Fruit fly (Drosophila melanogaster) whole organism, embryonic: ENCODE data around the gene CG42271.

ENCODE experiments used
- Adf1 ChIP-seq: fragments of 200-800 bp; sonication (Bioruptor generic); IDR thresholded peaks from 2 replicates; pipeline ENCODE4 v1.3.6; 2022; ENCODE audit warnings: missing biosample characterization, missing genetic modification characterization
- B-H2 ChIP-seq: fragments of 200-800 bp; sonication (Bioruptor generic); optimal IDR thresholded peaks from 2 replicates; lab custom pipeline; 2018; ENCODE audit warnings: missing biosample characterization, mild to moderate bottlenecking, missing genetic modification characterization
- CG10267 ChIP-seq: fragments of 200-800 bp; sonication (Bioruptor generic); optimal IDR thresholded peaks from 2 replicates; lab custom pipeline; 2018; ENCODE audit warnings: missing biosample characterization, mild to moderate bottlenecking, missing genetic modification characterization, moderate library complexity
- CG10274 ChIP-seq: fragments of 200-800 bp; sonication (Bioruptor generic); optimal IDR thresholded peaks from 3 replicates; lab custom pipeline; 2017; ENCODE audit warnings: missing biosample characterization, mild to moderate bottlenecking, missing genetic modification characterization
- CG10462 ChIP-seq: fragments of 200-800 bp; sonication (Bioruptor generic); optimal IDR thresholded peaks from 2 replicates; lab custom pipeline; 2016; ENCODE audit warnings: missing biosample characterization, missing genetic modification characterization
- CG11723 ChIP-seq: fragments of 200-800 bp; sonication (Bioruptor generic); optimal IDR thresholded peaks from 2 replicates; lab custom pipeline; 2017; ENCODE audit warnings: missing biosample characterization, mild to moderate bottlenecking, missing genetic modification characterization
- CG12219 ChIP-seq: fragments of 200-800 bp; sonication (Bioruptor generic); optimal IDR thresholded peaks from 3 replicates; lab custom pipeline; 2018; ENCODE audit warnings: missing biosample characterization, mild to moderate bottlenecking, missing genetic modification characterization
- CG12299 ChIP-seq: fragments of 200-800 bp; sonication (Bioruptor generic); optimal IDR thresholded peaks from 2 replicates; lab custom pipeline; 2018; ENCODE audit warnings: missing biosample characterization, mild to moderate bottlenecking, missing genetic modification characterization
- CG15601 ChIP-seq: fragments of 200-800 bp; sonication (Bioruptor generic); optimal IDR thresholded peaks from 3 replicates; lab custom pipeline; 2019; ENCODE audit warnings: missing biosample characterization, mild to moderate bottlenecking, missing genetic modification characterization, moderate library complexity
- CG17186 ChIP-seq: fragments of 200-800 bp; sonication (Bioruptor generic); optimal IDR thresholded peaks from 3 replicates; lab custom pipeline; 2017; ENCODE audit warnings: missing biosample characterization, missing genetic modification reagents, missing genetic modification characterization
- CG1792 ChIP-seq: fragments of 200-800 bp; sonication (Bioruptor generic); optimal IDR thresholded peaks from 2 replicates; lab custom pipeline; 2016; ENCODE audit warnings: missing biosample characterization, missing genetic modification characterization
- CG18764 ChIP-seq: fragments of 200-800 bp; sonication (Bioruptor generic); optimal IDR thresholded peaks from 3 replicates; lab custom pipeline; 2016; ENCODE audit warnings: missing biosample characterization, missing genetic modification characterization
- CG2116 ChIP-seq: fragments of 200-800 bp; sonication (Bioruptor generic); optimal IDR thresholded peaks from 3 replicates; lab custom pipeline; 2018; ENCODE audit warnings: missing biosample characterization, mild to moderate bottlenecking, missing genetic modification characterization
- CG30403 ChIP-seq: fragments of 200-800 bp; sonication (Bioruptor generic); optimal IDR thresholded peaks from 3 replicates; lab custom pipeline; 2016; ENCODE audit warnings: missing biosample characterization, missing genetic modification characterization
- CG5245 ChIP-seq: fragments of 200-800 bp; sonication (Bioruptor generic); optimal IDR thresholded peaks from 3 replicates; lab custom pipeline; 2016; ENCODE audit warnings: missing biosample characterization, missing genetic modification characterization
- CG6689 ChIP-seq: fragments of 200-800 bp; sonication (Bioruptor generic); IDR thresholded peaks from 2 replicates; pipeline ENCODE4 v1.3.6; 2022; ENCODE audit warnings: missing biosample characterization, missing genetic modification characterization
- CG6854 ChIP-seq: fragments of 200-800 bp; sonication (Bioruptor generic); optimal IDR thresholded peaks from 3 replicates; lab custom pipeline; 2017; ENCODE audit warnings: missing biosample characterization, mild to moderate bottlenecking, missing genetic modification characterization
- CG7928 ChIP-seq: fragments of 200-800 bp; sonication (Bioruptor generic); optimal IDR thresholded peaks from 2 replicates; lab custom pipeline; 2017; ENCODE audit warnings: missing biosample characterization, mild to moderate bottlenecking, missing genetic modification characterization
- CG9215 ChIP-seq: fragments of 200-800 bp; sonication (Bioruptor generic); IDR thresholded peaks from 2 replicates; pipeline ENCODE4 v1.3.6; 2022; ENCODE audit warnings: missing biosample characterization, missing genetic modification characterization
- CG9437 ChIP-seq: fragments of 200-800 bp; sonication (Bioruptor generic); optimal IDR thresholded peaks from 2 replicates; lab custom pipeline; 2018; ENCODE audit warnings: missing biosample characterization, mild to moderate bottlenecking, missing genetic modification characterization
- CG9797 ChIP-seq: fragments of 200-800 bp; sonication (Bioruptor generic); optimal IDR thresholded peaks from 3 replicates; lab custom pipeline; 2018; ENCODE audit warnings: missing biosample characterization, mild to moderate bottlenecking, missing genetic modification characterization
- D ChIP-seq, 2 experiments: fragments of 200-800 bp in 1 of 2; fragments of >200 bp in 1 of 2; sonication (Bioruptor generic) in 1 of 2; optimal IDR thresholded peaks; 2 replicates in 1 of 2; 3 replicates in 1 of 2; lab custom pipeline; 2017; ENCODE audit warnings: mild to moderate bottlenecking in 1 of 2, missing biosample characterization in 1 of 2, missing genetic modification characterization in 1 of 2, missing genetic modification reagents in 1 of 2
- E2f1 ChIP-seq: fragments of 200-800 bp; sonication (Bioruptor generic); IDR thresholded peaks from 2 replicates; pipeline ENCODE4 v1.3.6; 2022; ENCODE audit warnings: missing biosample characterization, missing genetic modification characterization
- ERR ChIP-seq: fragments of 200-800 bp; sonication (Bioruptor generic); optimal IDR thresholded peaks from 2 replicates; lab custom pipeline; 2016; ENCODE audit warnings: missing biosample characterization, missing genetic modification characterization
- Ets97D ChIP-seq: fragments of 200-800 bp; sonication (Bioruptor generic); optimal IDR thresholded peaks from 3 replicates; lab custom pipeline; 2016; ENCODE audit warnings: missing biosample characterization, missing genetic modification characterization
- Hand ChIP-seq: fragments of 200-800 bp; sonication (Bioruptor generic); optimal IDR thresholded peaks from 2 replicates; lab custom pipeline; 2017; ENCODE audit warnings: mild to moderate bottlenecking, missing biosample characterization, missing genetic modification reagents, missing genetic modification characterization
- Kr ChIP-seq: fragments of 200-800 bp; sonication (Bioruptor generic); optimal IDR thresholded peaks from 2 replicates; lab custom pipeline; 2017; ENCODE audit warnings: missing biosample characterization, mild to moderate bottlenecking, missing genetic modification characterization
- Mad ChIP-seq: fragments of 200-800 bp; sonication (Bioruptor generic); optimal IDR thresholded peaks from 2 replicates; lab custom pipeline; 2016; ENCODE audit warnings: missing biosample characterization, missing genetic modification characterization
- NK7.1 ChIP-seq: fragments of 200-800 bp; sonication (Bioruptor generic); optimal IDR thresholded peaks from 3 replicates; lab custom pipeline; 2016; ENCODE audit warnings: missing biosample characterization, missing genetic modification characterization
- Neu2 ChIP-seq: fragments of 200-800 bp; sonication (Bioruptor generic); optimal IDR thresholded peaks from 3 replicates; lab custom pipeline; 2016; ENCODE audit warnings: missing biosample characterization, missing genetic modification characterization, borderline replicate concordance
- Nf-YC ChIP-seq: fragments of 200-800 bp; optimal IDR thresholded peaks from 3 replicates; lab custom pipeline; 2019; ENCODE audit warnings: missing biosample characterization, mild to moderate bottlenecking, missing genetic modification characterization, moderate library complexity
- Rfx ChIP-seq: fragments of 200-800 bp; sonication (Bioruptor generic); IDR thresholded peaks from 2 replicates; pipeline ENCODE4 v1.3.6; 2022; ENCODE audit warnings: missing biosample characterization, missing genetic modification characterization
- Rx ChIP-seq: fragments of 200-800 bp; sonication (Bioruptor generic); IDR thresholded peaks from 2 replicates; pipeline ENCODE4 v1.3.6; 2022; ENCODE audit warnings: missing biosample characterization, missing genetic modification characterization
- Ssrp ChIP-seq: fragments of 200-800 bp; sonication (Bioruptor generic); optimal IDR thresholded peaks from 2 replicates; lab custom pipeline; 2018; ENCODE audit warnings: missing biosample characterization, mild to moderate bottlenecking, missing genetic modification characterization, moderate library complexity
- Trl ChIP-seq, 3 experiments: fragments of >200 bp in 2 of 3; fragments of 200-800 bp in 1 of 3; sonication (Bioruptor generic) in 1 of 3; optimal IDR thresholded peaks; 2 replicates in 1 of 3; 3 replicates in 2 of 3; lab custom pipeline; 2016 to 2017; ENCODE audit warnings: missing biosample characterization in 1 of 3, missing genetic modification characterization in 1 of 3
- ara ChIP-seq: fragments of 200-800 bp; sonication (Bioruptor generic); IDR thresholded peaks from 2 replicates; pipeline ENCODE4 v1.3.6; 2022; ENCODE audit warnings: missing biosample characterization, missing genetic modification characterization
- br ChIP-seq: fragments of >200 bp; optimal IDR thresholded peaks from 2 replicates; lab custom pipeline; 2017
- dmrt99B ChIP-seq: fragments of 200-800 bp; sonication (Bioruptor generic); optimal IDR thresholded peaks from 2 replicates; lab custom pipeline; 2018; ENCODE audit warnings: missing biosample characterization, mild to moderate bottlenecking, missing genetic modification characterization, moderate library complexity
- gcm2 ChIP-seq: fragments of 200-800 bp; sonication (Bioruptor generic); optimal IDR thresholded peaks from 2 replicates; lab custom pipeline; 2016; ENCODE audit warnings: missing biosample characterization, missing genetic modification characterization
- gfzf ChIP-seq: fragments of 200-800 bp; sonication (Bioruptor generic); optimal IDR thresholded peaks from 2 replicates; lab custom pipeline; 2016; ENCODE audit warnings: missing biosample characterization, mild to moderate bottlenecking, missing genetic modification characterization, moderate library complexity
- gro ChIP-seq: fragments of 200-800 bp; sonication (Bioruptor generic); optimal IDR thresholded peaks from 2 replicates; lab custom pipeline; 2016; ENCODE audit warnings: missing biosample characterization, missing genetic modification characterization
- lbe ChIP-seq: fragments of 200-800 bp; sonication (Bioruptor generic); optimal IDR thresholded peaks from 2 replicates; lab custom pipeline; 2016; ENCODE audit warnings: missing biosample characterization, mild to moderate bottlenecking, missing genetic modification characterization
- nau ChIP-seq: fragments of 200-800 bp; sonication (Bioruptor generic); optimal IDR thresholded peaks from 3 replicates; lab custom pipeline; 2017; ENCODE audit warnings: missing biosample characterization, mild to moderate bottlenecking, missing genetic modification characterization, missing genetic modification reagents
- pum ChIP-seq: fragments of 200-800 bp; sonication (Bioruptor generic); optimal IDR thresholded peaks from 2 replicates; lab custom pipeline; 2016; ENCODE audit warnings: missing biosample characterization, missing genetic modification characterization
- sisA ChIP-seq: fragments of 200-800 bp; sonication (Bioruptor generic); IDR thresholded peaks from 2 replicates; pipeline ENCODE4 v1.3.6; 2022; ENCODE audit warnings: missing biosample characterization, missing genetic modification characterization
- so ChIP-seq: fragments of 200-800 bp; sonication (Bioruptor generic); IDR thresholded peaks from 3 replicates; pipeline ENCODE4 v1.3.6; 2022; ENCODE audit warnings: missing biosample characterization, missing genetic modification characterization
- stc ChIP-seq: fragments of 200-800 bp; sonication (Bioruptor generic); IDR thresholded peaks from 2 replicates; pipeline ENCODE4 v1.3.6; 2022; ENCODE audit warnings: missing biosample characterization, missing genetic modification characterization
- ttk ChIP-seq: fragments of 200-800 bp; sonication (Bioruptor generic); IDR thresholded peaks from 2 replicates; pipeline ENCODE4 v2.1.2; 2022; ENCODE audit warnings: missing biosample characterization, missing genetic modification characterization
- unc-4 ChIP-seq: fragments of 200-800 bp; sonication (Bioruptor generic); IDR thresholded peaks from 2 replicates; pipeline ENCODE4 v1.3.6; 2022; ENCODE audit warnings: missing biosample characterization, missing genetic modification characterization; ENCODE audit not compliant: partially characterized antibody
- zf30C ChIP-seq: fragments of 200-800 bp; sonication (Bioruptor generic); optimal IDR thresholded peaks from 3 replicates; lab custom pipeline; 2018; ENCODE audit warnings: missing biosample characterization, mild to moderate bottlenecking, missing genetic modification characterization

The CG42271 gene

DNA sequence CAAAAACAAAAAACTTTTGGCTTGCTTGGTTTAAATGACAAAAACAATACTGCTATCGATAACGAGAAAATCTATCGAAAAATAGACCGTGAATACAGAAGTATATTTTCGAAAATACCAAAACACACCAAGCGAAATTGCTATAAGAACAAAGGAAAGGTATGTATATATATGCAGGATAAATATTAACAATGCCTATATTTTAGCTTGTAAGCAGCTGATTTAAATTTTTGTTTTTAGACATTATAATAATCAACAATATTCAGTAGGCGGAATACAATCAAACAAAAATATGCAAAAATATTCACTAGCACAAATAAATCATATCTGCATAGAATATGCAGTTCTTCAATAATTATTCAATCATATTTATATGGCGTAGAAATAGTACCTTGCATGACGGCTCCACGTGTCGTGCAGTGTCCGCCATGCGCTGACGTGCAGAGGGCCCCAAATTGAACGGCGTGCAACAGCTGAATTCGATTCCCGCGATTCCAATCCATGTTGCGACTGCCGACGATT, 4.1 kb upstream of the CG42271 start, which contains the start of the genes Fbxl4 and Dus2 (continued):
- peak; percentile 36 for TF ChIP-seq gfzf (GFP tag; lab: Kevin White, UChicago)
- peak; percentile 48 for TF ChIP-seq Adf1 (GFP tag; lab: Robert Waterston, UW)
- peak; percentile 91 for TF ChIP-seq ttk (GFP tag; lab: Robert Waterston, UW)
- peak; percentile 92 for TF ChIP-seq Ssrp
- peak; percentile 61 for TF ChIP-seq CG7928 (GFP tag; lab: Kevin White, UChicago)
- peak; percentile 87 for TF ChIP-seq stc (GFP tag; lab: Robert Waterston, UW)
- peak; percentile 83 for TF ChIP-seq CG12219 (GFP tag; lab: Kevin White, UChicago)
- no peak for TF ChIP-seq Trl (optimal IDR thresholded peaks at IDR 0.05; lab: Kevin White, UChicago)
- TF ChIP-seq Trl (GFP tag; optimal IDR thresholded peaks at IDR 0.05; lab: Kevin White, UChicago), result peak; percentile 94
- TF ChIP-seq Mad (GFP tag; lab: Kevin White, UChicago), result peak; percentile 90
- peak; percentile 96 for TF ChIP-seq Rfx (GFP tag; lab: Robert Waterston, UW)
- no peak for TF ChIP-seq br (lab: Kevin White, UChicago)
- peak; percentile 54 for TF ChIP-seq ERR (GFP tag; lab: Kevin White, UChicago)
- TF ChIP-seq sisA (GFP tag; lab: Robert Waterston, UW), result peak; percentile 94
- TF ChIP-seq lbe, result peak; percentile 62
- peak; percentile 84 for TF ChIP-seq CG9215
- TF ChIP-seq Kr (GFP tag; lab: Kevin White, UChicago), result no peak
- TF ChIP-seq Nf-YC, result peak; percentile 80
- peak; percentile 91 for TF ChIP-seq E2f1 (GFP tag; lab: Robert Waterston, UW)
- peak; percentile 83 for TF ChIP-seq NK7.1
- TF ChIP-seq CG5245 (GFP tag; lab: Kevin White, UChicago), result peak; percentile 91
- peak; percentile 99 for TF ChIP-seq CG1792 (GFP tag; lab: Kevin White, UChicago)
- TF ChIP-seq CG6854 (GFP tag; lab: Kevin White, UChicago), result peak; percentile 74
- TF ChIP-seq gro, result peak; percentile 91
- TF ChIP-seq CG30403, result peak; percentile 97
- peak; percentile 77 for TF ChIP-seq CG10274 (GFP tag; lab: Kevin White, UChicago)
- no peak for TF ChIP-seq D (optimal IDR thresholded peaks at IDR 0.05; lab: Kevin White, UChicago)
- TF ChIP-seq D (GFP tag; optimal IDR thresholded peaks at IDR 0.05; lab: Kevin White, UChicago), result peak; percentile 87
- peak; percentile 85 for TF ChIP-seq CG10267 (tag; lab: Kevin White, UChicago)
- peak; percentile 80 for TF ChIP-seq CG2116 (GFP tag; lab: Kevin White, UChicago)
- peak; percentile 97 for TF ChIP-seq CG18764
- TF ChIP-seq CG9797, result peak; percentile 36
- peak; percentile 66 for TF ChIP-seq Hand (GFP tag; lab: Kevin White, UChicago)
- TF ChIP-seq CG12299 (tag; lab: Kevin White, UChicago), result peak; percentile 76
- TF ChIP-seq pum (GFP tag; lab: Kevin White, UChicago), result peak; percentile 93
- peak; percentile 71 for TF ChIP-seq gcm2 (GFP tag; lab: Kevin White, UChicago)
- TF ChIP-seq zf30C (GFP tag; lab: Kevin White, UChicago), result peak; percentile 74
- TF ChIP-seq Ets97D (GFP tag; lab: Kevin White, UChicago), result peak; percentile 80
- TF ChIP-seq CG6689, result peak; percentile 91
- peak; percentile 89 for TF ChIP-seq Rx (GFP tag; lab: Robert Waterston, UW)
- peak; percentile 88 for TF ChIP-seq so (GFP tag; lab: Robert Waterston, UW)
- peak; percentile 88 for TF ChIP-seq B-H2 (GFP tag; lab: Kevin White, UChicago)
- TF ChIP-seq CG11723 (GFP tag; lab: Kevin White, UChicago), result peak; percentile 89
- no peak for TF ChIP-seq nau
- peak; percentile 14; the same call in 1 of the 2 replicates for TF ChIP-seq unc-4 (GFP tag; lab: Robert Waterston, UW)
- TF ChIP-seq ara, result peak; percentile 92
- TF ChIP-seq CG10462, result peak; percentile 91
- peak; percentile 90 for TF ChIP-seq CG15601
- TF ChIP-seq CG9437, result peak; percentile 84
- TF ChIP-seq Neu2 (GFP tag; lab: Kevin White, UChicago), result peak; percentile 38
- peak; percentile 90 for TF ChIP-seq dmrt99B
- TF ChIP-seq CG17186, result peak; percentile 66
